Worm (Caenorhabditis elegans) whole organism, L4 larva: ENCODE measurements around the gene pat-6.

Source experiments
- F10B5.3 ChIP-seq: sonication (generic microtip); optimal IDR thresholded peaks from 2 replicates; lab custom pipeline; 2016; ENCODE audit warnings: mild to moderate bottlenecking, missing genetic modification characterization, missing compliant biosample characterization
- F26F4.8 ChIP-seq: fragments of 200-800 bp; sonication (Bioruptor generic); conservative IDR thresholded peaks from 2 replicates; pipeline ENCODE4 v1.3.6; 2022; ENCODE audit warnings: missing genetic modification characterization, missing compliant biosample characterization
- F44E2.7 ChIP-seq: fragments of 200-800 bp; sonication (Bioruptor generic); IDR thresholded peaks from 2 replicates; pipeline ENCODE4 v2.1.2; 2022; ENCODE audit warnings: missing genetic modification characterization, missing compliant biosample characterization
- R02D3.7 ChIP-seq: fragments of 150-350 bp; sonication (generic microtip); optimal IDR thresholded peaks from 3 replicates; lab custom pipeline; 2014; ENCODE audit warnings: missing biosample characterization, missing genetic modification characterization
- T26A8.4 ChIP-seq: fragments of 200-800 bp; sonication (Bioruptor generic); IDR thresholded peaks from 2 replicates; pipeline ENCODE4 v1.3.6; 2022; ENCODE audit warnings: missing genetic modification characterization, missing compliant biosample characterization
- Y105C5A.15 ChIP-seq: fragments of 200-800 bp; sonication (Bioruptor generic); IDR thresholded peaks from 2 replicates; pipeline ENCODE4 v1.3.6; 2022; ENCODE audit warnings: missing genetic modification characterization, missing compliant biosample characterization
- Y75B8A.6 ChIP-seq: fragments of 200-800 bp; sonication (Bioruptor generic); IDR thresholded peaks from 2 replicates; pipeline ENCODE4 v1.3.6; 2022; ENCODE audit warnings: missing genetic modification reagents, missing genetic modification characterization, missing compliant biosample characterization
- ZK546.5 ChIP-seq, 2 experiments: sonication (generic microtip); optimal IDR thresholded peaks; 2 replicates each; lab custom pipeline; 2017; ENCODE audit warnings: missing biosample characterization in 2 of 2, missing genetic modification characterization in 2 of 2
- aha-1 ChIP-seq: fragments of 150-350 bp; peaks from one replicate; lab custom pipeline; 2014; ENCODE audit warnings: missing biosample characterization, missing genetic modification characterization
- ceh-20 ChIP-seq: fragments of 200-800 bp; sonication (Bioruptor generic); IDR thresholded peaks from 2 replicates; pipeline ENCODE4 v1.3.6; 2022; ENCODE audit warnings: missing genetic modification reagents, missing genetic modification characterization, missing compliant biosample characterization
- ceh-44 ChIP-seq: fragments of 200-800 bp; sonication (Bioruptor generic); IDR thresholded peaks from 2 replicates; pipeline ENCODE4 v1.3.6; 2022; ENCODE audit warnings: missing genetic modification reagents, missing genetic modification characterization, missing compliant biosample characterization
- ces-1 ChIP-seq: fragments of 150-350 bp; sonication (generic microtip); optimal IDR thresholded peaks from 4 replicates; lab custom pipeline; 2014; ENCODE audit warnings: missing biosample characterization, missing genetic modification reagents, missing genetic modification characterization
- daf-16 ChIP-seq, 3 experiments: sonication (generic microtip); optimal IDR thresholded peaks; 2 replicates each; lab custom pipeline; 2016 to 2017; ENCODE audit warnings: missing genetic modification characterization in 3 of 3, missing genetic modification reagents in 3 of 3, mild to moderate bottlenecking in 2 of 3, missing compliant biosample characterization in 2 of 3, missing biosample characterization in 1 of 3, moderate library complexity in 1 of 3
- daf-19 ChIP-seq: fragments of 200-800 bp; sonication (Bioruptor generic); conservative IDR thresholded peaks from 2 replicates; pipeline ENCODE4 v1.3.6; 2022; ENCODE audit warnings: missing genetic modification characterization, missing compliant biosample characterization
- dmd-6 ChIP-seq: fragments of 200-800 bp; sonication (Bioruptor generic); IDR thresholded peaks from 2 replicates; pipeline ENCODE4 v1.3.6; 2022; ENCODE audit warnings: missing genetic modification reagents, missing genetic modification characterization, missing compliant biosample characterization
- dmd-8 ChIP-seq: fragments of 200-800 bp; sonication (Bioruptor generic); IDR thresholded peaks from 2 replicates; pipeline ENCODE4 v1.3.6; 2022; ENCODE audit warnings: missing genetic modification characterization, missing compliant biosample characterization
- dve-1 ChIP-seq: sonication (generic microtip); optimal IDR thresholded peaks from 2 replicates; lab custom pipeline; 2017; ENCODE audit warnings: antibody characterized with exemption, mild to moderate bottlenecking, missing genetic modification characterization, missing compliant biosample characterization; ENCODE audit not compliant: insufficient read depth
- fos-1 ChIP-seq: fragments of 150-350 bp; optimal IDR thresholded peaks from 2 replicates; lab custom pipeline; 2014; ENCODE audit warnings: missing biosample characterization, missing genetic modification characterization
- gei-8 ChIP-seq: fragments of 200-800 bp; sonication (Bioruptor generic); optimal IDR thresholded peaks from 2 replicates; lab custom pipeline; 2018; ENCODE audit warnings: mild to moderate bottlenecking, missing genetic modification characterization, missing compliant biosample characterization
- hif-1 ChIP-seq, 2 experiments: sonication (generic microtip); optimal IDR thresholded peaks; 2 replicates each; lab custom pipeline; 2016 to 2017; ENCODE audit warnings: missing compliant biosample characterization in 2 of 2, missing genetic modification characterization in 2 of 2, missing genetic modification reagents in 2 of 2, missing genotype in 2 of 2, mild to moderate bottlenecking in 1 of 2
- hlh-30 ChIP-seq: sonication (generic microtip); optimal IDR thresholded peaks from 2 replicates; lab custom pipeline; 2017; ENCODE audit warnings: antibody characterized with exemption, mild to moderate bottlenecking, missing genetic modification characterization, missing compliant biosample characterization; ENCODE audit not compliant: insufficient read depth
- lin-29 ChIP-seq: fragments of 200-800 bp; sonication (Bioruptor generic); IDR thresholded peaks from 2 replicates; pipeline ENCODE4 v1.3.6; 2022; ENCODE audit warnings: missing genetic modification reagents, missing genetic modification characterization, missing compliant biosample characterization
- lsy-2 ChIP-seq, 2 experiments: fragments of 150-350 bp in 1 of 2; sonication (generic microtip) in 1 of 2; optimal IDR thresholded peaks; 2 replicates each; lab custom pipeline; 2014 to 2017; ENCODE audit warnings: missing biosample characterization in 2 of 2, missing genetic modification characterization in 2 of 2
- madf-9 ChIP-seq: fragments of 200-800 bp; sonication (Bioruptor generic); conservative IDR thresholded peaks from 2 replicates; pipeline ENCODE4 v1.3.6; 2022; ENCODE audit warnings: missing genetic modification reagents, missing genetic modification characterization, missing compliant biosample characterization
- mdt-29 ChIP-seq: fragments of 200-800 bp; sonication (Bioruptor generic); IDR thresholded peaks from 2 replicates; pipeline ENCODE4 v1.3.6; 2022; ENCODE audit warnings: missing genetic modification reagents, missing genetic modification characterization, missing compliant biosample characterization
- mep-1 ChIP-seq: fragments of 150-350 bp; sonication (generic microtip); optimal IDR thresholded peaks from 3 replicates; lab custom pipeline; 2014; ENCODE audit warnings: missing biosample characterization, missing genetic modification characterization
- mxl-2 ChIP-seq: fragments of 200-800 bp; sonication (Bioruptor generic); conservative IDR thresholded peaks from 2 replicates; pipeline ENCODE4 v1.3.6; 2022; ENCODE audit warnings: missing genetic modification reagents, missing genetic modification characterization, missing compliant biosample characterization
- mxl-3 ChIP-seq: fragments of 200-800 bp; sonication (Bioruptor generic); optimal IDR thresholded peaks from 2 replicates; lab custom pipeline; 2018; ENCODE audit warnings: mild to moderate bottlenecking, missing genetic modification characterization, missing compliant biosample characterization
- nhr-102 ChIP-seq: sonication (generic microtip); optimal IDR thresholded peaks from 2 replicates; lab custom pipeline; 2016; ENCODE audit warnings: mild to moderate bottlenecking, missing genetic modification characterization, moderate library complexity, missing compliant biosample characterization
- nhr-11 ChIP-seq: fragments of 150-350 bp; optimal IDR thresholded peaks from 2 replicates; lab custom pipeline; 2014; ENCODE audit warnings: missing biosample characterization, missing genetic modification characterization
- nhr-111 ChIP-seq: fragments of 200-800 bp; sonication (Bioruptor generic); optimal IDR thresholded peaks from 2 replicates; lab custom pipeline; 2018; ENCODE audit warnings: mild to moderate bottlenecking, missing genetic modification characterization, missing compliant biosample characterization
- nhr-28 ChIP-seq: fragments of 150-350 bp; optimal IDR thresholded peaks from 2 replicates; lab custom pipeline; 2014; ENCODE audit warnings: missing biosample characterization, missing genetic modification characterization
- nhr-41 ChIP-seq: fragments of 200-800 bp; sonication (Bioruptor generic); IDR thresholded peaks from 2 replicates; pipeline ENCODE4 v1.3.6; 2022; ENCODE audit warnings: missing genetic modification reagents, missing genetic modification characterization, missing compliant biosample characterization
- nhr-48 ChIP-seq: sonication (generic microtip); optimal IDR thresholded peaks from 2 replicates; lab custom pipeline; 2016; ENCODE audit warnings: mild to moderate bottlenecking, missing genetic modification characterization, missing compliant biosample characterization
- nhr-77 ChIP-seq: fragments of 150-350 bp; optimal IDR thresholded peaks from 2 replicates; lab custom pipeline; 2014; ENCODE audit warnings: missing biosample characterization, missing genetic modification characterization
- php-3 ChIP-seq: fragments of 200-800 bp; sonication (Bioruptor generic); IDR thresholded peaks from 2 replicates; pipeline ENCODE4 v1.3.6; 2022; ENCODE audit warnings: missing genetic modification reagents, missing genetic modification characterization, missing compliant biosample characterization
- pqm-1 ChIP-seq: sonication (generic microtip); optimal IDR thresholded peaks from 2 replicates; lab custom pipeline; 2017; ENCODE audit warnings: missing biosample characterization, missing genetic modification characterization
- saeg-2 ChIP-seq: fragments of 200-800 bp; sonication (Bioruptor generic); IDR thresholded peaks from 2 replicates; pipeline ENCODE4 v1.3.6; 2022; ENCODE audit warnings: missing genetic modification reagents, missing genetic modification characterization, missing compliant biosample characterization
- sdz-12 ChIP-seq: fragments of 200-800 bp; sonication (Bioruptor generic); optimal IDR thresholded peaks from 2 replicates; lab custom pipeline; 2018; ENCODE audit warnings: mild to moderate bottlenecking, missing genetic modification characterization, missing compliant biosample characterization
- skn-1 ChIP-seq: fragments of 150-350 bp; optimal IDR thresholded peaks from 2 replicates; lab custom pipeline; 2014; ENCODE audit warnings: missing biosample characterization, missing genetic modification characterization
- snpc-1.2 ChIP-seq: fragments of 200-800 bp; sonication (Bioruptor generic); IDR thresholded peaks from 2 replicates; pipeline ENCODE4 v1.3.6; 2022; ENCODE audit warnings: missing genetic modification reagents, missing genetic modification characterization, missing compliant biosample characterization
- spr-1 ChIP-seq: sonication (generic microtip); optimal IDR thresholded peaks from 2 replicates; lab custom pipeline; 2016; ENCODE audit warnings: mild to moderate bottlenecking, missing genetic modification characterization, missing compliant biosample characterization
- tra-1 ChIP-seq: fragments of 200-800 bp; sonication (Bioruptor generic); IDR thresholded peaks from 2 replicates; pipeline ENCODE4 v1.3.6; 2022; ENCODE audit warnings: missing genetic modification reagents, missing genetic modification characterization, missing compliant biosample characterization
- unc-62 ChIP-seq, 3 experiments: fragments of 150-350 bp in 1 of 3; sonication (generic microtip); optimal IDR thresholded peaks in 2 of 3; peaks in 1 of 3; 1 replicate in 1 of 3; 2 replicates in 2 of 3; lab custom pipeline; 2014 to 2017; ENCODE audit warnings: missing biosample characterization in 3 of 3, missing genetic modification characterization in 3 of 3, missing genetic modification reagents in 3 of 3, missing genotype in 1 of 3
- zag-1 ChIP-seq: fragments of 150-350 bp; optimal IDR thresholded peaks from 2 replicates; lab custom pipeline; 2014; ENCODE audit warnings: missing biosample characterization, missing genetic modification characterization
- zfp-3 ChIP-seq: fragments of 200-800 bp; sonication (Bioruptor generic); conservative IDR thresholded peaks from 2 replicates; pipeline ENCODE4 v1.3.6; 2022; ENCODE audit warnings: missing genetic modification reagents, missing genetic modification characterization, missing compliant biosample characterization

The pat-6 gene

ce11 chrIV:296849-297248 lies 32.8 kb upstream of the pat-6 start (continued):
- no peak for TF ChIP-seq R02D3.7 (tag; lab: Kevin White, UChicago)
- peak; percentile 66 for TF ChIP-seq hlh-30 (tag; lab: Kevin White, UChicago)
- TF ChIP-seq spr-1 (tag; lab: Kevin White, UChicago): no peak
- TF ChIP-seq daf-16 (GFP tag; optimal IDR thresholded peaks at IDR 0.05; lab: Kevin White, UChicago): peak in 1 of 2 experiments; percentile 65
- peak; percentile 99 for TF ChIP-seq daf-16 (tag; optimal IDR thresholded peaks at IDR 0.05; lab: Kevin White, UChicago)
- TF ChIP-seq mep-1 (tag; lab: Kevin White, UChicago): peak; percentile 23
- TF ChIP-seq nhr-28: peak; percentile 80
- TF ChIP-seq, all 104 proteins: peak for 18

- TF ChIP-seq zag-1 (tag; lab: Kevin White, UChicago): no peak
- no peak for TF ChIP-seq ces-1
- peak; percentile 52 for TF ChIP-seq mep-1 (tag; lab: Kevin White, UChicago)
- TF ChIP-seq tra-1 (GFP tag; lab: Robert Waterston, UW): peak; percentile 60; the same call in 1 of the 2 replicates
- peak; percentile 54 for TF ChIP-seq nhr-48
- no peak for TF ChIP-seq ZK546.5 (tag; optimal IDR thresholded peaks at IDR 0.05; lab: Kevin White, UChicago)
- TF ChIP-seq fos-1 (tag; lab: Kevin White, UChicago): no peak
- 0 out of 2 replicates have a peak, but pooled peaks have one; percentile 33 for TF ChIP-seq ceh-20
- TF ChIP-seq zfp-3 (GFP tag; lab: Robert Waterston, UW): peak; percentile 23; the same call in 1 of the 2 replicates
- TF ChIP-seq snpc-1.2 (GFP tag; lab: Robert Waterston, UW): no peak
- TF ChIP-seq skn-1: no peak
- TF ChIP-seq daf-19: no peak
- peak; percentile 85 for TF ChIP-seq aha-1 (tag; lab: Kevin White, UChicago)
- TF ChIP-seq nhr-102: peak; percentile 54
- peak; percentile 49; the same call in 1 of the 2 replicates for TF ChIP-seq mxl-2 (GFP tag; lab: Robert Waterston, UW)
- no peak for TF ChIP-seq dmd-8 (GFP tag; lab: Robert Waterston, UW)
- TF ChIP-seq php-3 (GFP tag; lab: Robert Waterston, UW): peak; percentile 91
- TF ChIP-seq mxl-3 (GFP tag; lab: Kevin White, UChicago): peak; percentile 44
- TF ChIP-seq pqm-1: peak; percentile 76
- TF ChIP-seq nhr-41: no peak
- TF ChIP-seq nhr-77 (tag; lab: Kevin White, UChicago): peak; percentile 69
- no peak for TF ChIP-seq lin-29 (GFP tag; lab: Robert Waterston, UW)
- no peak for TF ChIP-seq nhr-111 (GFP tag; lab: Kevin White, UChicago)
- TF ChIP-seq F44E2.7 (GFP tag; lab: Robert Waterston, UW): no peak
- TF ChIP-seq nhr-11 (tag; lab: Kevin White, UChicago): no peak
- TF ChIP-seq ceh-44 (GFP tag; lab: Robert Waterston, UW): no peak
- TF ChIP-seq gei-8: peak; percentile 39
- no peak for TF ChIP-seq F10B5.3
- no peak for TF ChIP-seq madf-9 (GFP tag; lab: Robert Waterston, UW)
- TF ChIP-seq mdt-29 (GFP tag; lab: Robert Waterston, UW): 0 out of 2 replicates have a peak, but pooled peaks have one; percentile 30
- no peak for TF ChIP-seq hif-1 (tag; optimal IDR thresholded peaks at IDR 0.05; lab: Kevin White, UChicago)
- no peak for TF ChIP-seq F26F4.8 (GFP tag; lab: Robert Waterston, UW)
- TF ChIP-seq dmd-6 (GFP tag; lab: Robert Waterston, UW): peak; percentile 86
- TF ChIP-seq sdz-12 (GFP tag; lab: Kevin White, UChicago): no peak
- peak; percentile 70 for TF ChIP-seq hlh-30 (tag; lab: Kevin White, UChicago)
- no peak for TF ChIP-seq Y105C5A.15 (GFP tag; lab: Robert Waterston, UW)
- 0 out of 2 replicates have a peak, but pooled peaks have one; percentile 31 for TF ChIP-seq T26A8.4 (GFP tag; lab: Robert Waterston, UW)
- no peak for TF ChIP-seq lsy-2 (tag; optimal IDR thresholded peaks at IDR 0.05; lab: Kevin White, UChicago)
- TF ChIP-seq unc-62 (GFP tag; optimal IDR thresholded peaks at IDR 0.05 in 1 of 2; lab: Kevin White, UChicago): peak in 1 of 2 experiments; percentile 92
- TF ChIP-seq unc-62 (tag; optimal IDR thresholded peaks at IDR 0.05; lab: Kevin White, UChicago): no peak
- 0 out of 2 replicates have a peak, but pooled peaks have one; percentile 10 for TF ChIP-seq saeg-2 (GFP tag; lab: Robert Waterston, UW)
- TF ChIP-seq dve-1: peak; percentile 66
- no peak for TF ChIP-seq daf-16 (GFP tag; optimal IDR thresholded peaks at IDR 0.05; lab: Kevin White, UChicago)
- peak; percentile 78 for TF ChIP-seq daf-16 (tag; optimal IDR thresholded peaks at IDR 0.05; lab: Kevin White, UChicago)
- TF ChIP-seq Y75B8A.6 (GFP tag; lab: Robert Waterston, UW): 0 out of 2 replicates have a peak, but pooled peaks have one; percentile 21
Observed at ce11 chrIV:295734-296201, 31.7 kb upstream of the pat-6 start.
